Worm (Caenorhabditis elegans) whole organism, midembryonic: ENCODE results near the gene ZC132.9.

ENCODE experiments used
- T22C8.4 ChIP-seq: fragments of 200-800 bp; sonication (Bioruptor generic); IDR thresholded peaks from 2 replicates; pipeline ENCODE4 v1.3.6; 2022; ENCODE audit warnings: missing genetic modification characterization, missing compliant biosample characterization
- cog-1 ChIP-seq: sonication (generic microtip); optimal IDR thresholded peaks from 2 replicates; lab custom pipeline; 2016; ENCODE audit warnings: missing genetic modification characterization, missing compliant biosample characterization
- flt-1 ChIP-seq: fragments of 200-800 bp; sonication (Bioruptor generic); IDR thresholded peaks from 2 replicates; pipeline ENCODE4 v1.3.6; 2022; ENCODE audit warnings: missing genetic modification characterization, missing compliant biosample characterization
- klf-2 ChIP-seq: fragments of 200-800 bp; sonication (Bioruptor generic); conservative IDR thresholded peaks from 2 replicates; pipeline ENCODE4 v1.3.6; 2022; ENCODE audit warnings: missing genetic modification reagents, missing genetic modification characterization, missing compliant biosample characterization
- med-1 ChIP-seq: sonication (generic microtip); optimal IDR thresholded peaks from 2 replicates; lab custom pipeline; 2017; ENCODE audit warnings: missing genetic modification characterization, mild to moderate bottlenecking, missing compliant biosample characterization, antibody characterized with exemption, missing genetic modification reagents; ENCODE audit not compliant: insufficient read depth
- ref-1 ChIP-seq: fragments of 200-800 bp; sonication (Bioruptor generic); conservative IDR thresholded peaks from 2 replicates; pipeline ENCODE4 v1.3.6; 2022; ENCODE audit warnings: missing genetic modification reagents, missing genetic modification characterization, missing compliant biosample characterization
- tab-1 ChIP-seq: fragments of 200-800 bp; sonication (Bioruptor generic); IDR thresholded peaks from 2 replicates; pipeline ENCODE4 v1.3.6; 2022; ENCODE audit warnings: missing genetic modification characterization, missing compliant biosample characterization
- ztf-23 ChIP-seq: fragments of 200-800 bp; sonication (Bioruptor generic); IDR thresholded peaks from 2 replicates; pipeline ENCODE4 v1.3.6; 2022; ENCODE audit warnings: missing genetic modification reagents, missing genetic modification characterization, missing compliant biosample characterization
- ztf-29 ChIP-seq: fragments of 200-800 bp; sonication (Bioruptor generic); IDR thresholded peaks from 2 replicates; pipeline ENCODE4 v1.3.6; 2022; ENCODE audit warnings: missing genetic modification reagents, missing genetic modification characterization, missing compliant biosample characterization

The ZC132.9 gene

DNA sequence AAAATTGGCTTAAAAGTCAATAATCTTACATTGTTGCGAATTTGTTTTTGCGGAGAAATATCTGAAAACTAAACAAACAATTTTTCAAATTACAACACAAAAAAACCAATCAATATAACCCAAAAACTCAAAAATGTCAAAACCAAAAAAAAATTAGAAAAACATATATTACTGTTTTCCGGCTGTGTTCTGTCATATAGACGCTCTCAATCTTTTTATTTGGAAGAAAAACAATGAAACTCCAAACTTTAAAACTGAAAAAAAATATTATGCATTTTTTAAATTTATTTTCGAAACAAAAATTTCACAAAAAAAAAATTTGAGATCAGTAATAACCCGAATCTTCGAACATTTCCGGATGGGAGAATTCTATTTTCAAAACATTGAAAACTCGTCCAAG lies 2.9 kb upstream of the ZC132.9 start, which contains the start of gene R02D1.2:
TSS of gene R02D1.2 (minus strand) at position 101 of the 400 bp plus-strand sequence.
- no peak for TF ChIP-seq flt-1 (GFP tag; lab: Robert Waterston, UW)
- no peak for TF ChIP-seq T22C8.4 (GFP tag; lab: Robert Waterston, UW)
- TF ChIP-seq ref-1 (GFP tag; lab: Robert Waterston, UW), result no peak
- TF ChIP-seq tab-1 (GFP tag; lab: Robert Waterston, UW), result no peak
- no peak for TF ChIP-seq ztf-23 (GFP tag; lab: Robert Waterston, UW)
- TF ChIP-seq ztf-29 (GFP tag; lab: Robert Waterston, UW), result no peak
- no peak for TF ChIP-seq med-1 (GFP tag; lab: Kevin White, UChicago)
- no peak for TF ChIP-seq klf-2 (GFP tag; lab: Robert Waterston, UW)
- TF ChIP-seq cog-1 (tag; lab: Kevin White, UChicago), result no peak

DNA sequence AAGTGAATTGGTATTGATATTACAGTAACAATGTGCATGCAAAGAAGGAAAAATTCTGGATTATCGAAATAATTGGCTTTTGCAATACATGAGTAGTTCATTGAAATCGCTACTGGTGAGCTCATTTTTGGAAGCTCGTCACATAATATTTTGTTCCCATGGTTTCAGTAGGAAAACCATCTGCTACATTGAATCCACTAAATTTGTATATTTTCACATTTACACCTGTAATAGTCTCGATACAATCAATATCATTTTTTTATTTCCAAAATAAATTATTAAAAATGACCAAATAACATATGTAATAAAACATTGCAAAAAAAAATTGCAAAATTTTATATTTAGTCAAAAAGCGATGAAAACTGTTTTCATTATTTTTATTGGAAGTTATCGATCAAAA lies 4.7 kb downstream of the ZC132.9 start, which contains the start of gene srh-192:
TSS of gene srh-192 (minus strand) at position 101 of the 400 bp plus-strand sequence.
- TF ChIP-seq tab-1 (GFP tag; lab: Robert Waterston, UW) (no peak), flt-1 (GFP tag; lab: Robert Waterston, UW) (no peak), med-1 (GFP tag; lab: Kevin White, UChicago) (no peak), T22C8.4 (GFP tag; lab: Robert Waterston, UW) (no peak), klf-2 (GFP tag; lab: Robert Waterston, UW) (no peak)

DNA sequence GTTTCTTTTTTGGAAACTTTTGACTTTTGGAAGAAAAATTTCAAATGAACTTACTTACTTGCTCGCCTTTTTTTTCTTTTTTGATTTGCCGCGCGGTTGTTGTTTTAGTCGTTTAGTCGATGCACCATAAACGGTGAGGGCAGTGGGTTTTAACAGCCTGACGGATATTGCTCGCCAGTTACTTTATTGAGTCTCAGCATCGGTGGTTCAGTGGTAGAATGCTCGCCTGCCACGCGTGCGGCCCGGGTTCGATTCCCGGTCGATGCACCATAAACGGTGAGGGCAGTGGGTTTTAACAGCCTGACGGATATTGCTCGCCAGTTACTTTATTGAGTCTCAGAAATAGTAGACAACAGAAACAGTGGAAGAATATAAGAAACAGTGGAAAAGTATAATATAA lies 9.4 kb downstream of the ZC132.9 start:
- TF ChIP-seq flt-1 (GFP tag; lab: Robert Waterston, UW), result peak; percentile 47; the same call in 1 of the 2 replicates
- 0 out of 2 replicates have a peak, but pooled peaks have one; percentile 26 for TF ChIP-seq T22C8.4 (GFP tag; lab: Robert Waterston, UW)

DNA sequence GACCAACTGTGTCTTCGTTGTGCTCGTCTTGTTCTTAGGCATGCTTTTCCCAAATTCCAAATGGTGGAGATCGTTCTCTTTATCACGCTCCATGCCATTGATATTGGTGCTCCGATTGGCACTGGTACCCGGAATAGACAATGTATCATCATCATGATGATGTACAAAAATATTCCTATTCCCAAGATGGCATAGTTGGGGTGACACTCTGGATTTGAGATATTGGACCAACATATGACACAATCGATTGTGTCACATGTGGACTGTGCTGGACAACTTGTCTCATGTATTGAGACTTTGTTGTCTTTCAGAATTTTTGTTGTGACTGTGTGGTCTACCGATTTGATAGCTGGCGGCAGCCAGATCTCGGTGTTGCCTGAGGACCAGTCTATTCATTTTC lies 15.5 kb downstream of the ZC132.9 start:
- TF ChIP-seq cog-1 (tag; lab: Kevin White, UChicago) (no peak), med-1 (GFP tag; lab: Kevin White, UChicago) (no peak), ztf-23 (GFP tag; lab: Robert Waterston, UW) (no peak), tab-1 (GFP tag; lab: Robert Waterston, UW) (no peak), flt-1 (GFP tag; lab: Robert Waterston, UW) (no peak), ref-1 (GFP tag; lab: Robert Waterston, UW) (no peak), ztf-29 (GFP tag; lab: Robert Waterston, UW) (no peak)

- TF ChIP-seq tab-1 (GFP tag; lab: Robert Waterston, UW) (no peak), ref-1 (GFP tag; lab: Robert Waterston, UW) (no peak), klf-2 (GFP tag; lab: Robert Waterston, UW) (no peak), flt-1 (GFP tag; lab: Robert Waterston, UW) (no peak), cog-1 (tag; lab: Kevin White, UChicago) (no peak), med-1 (GFP tag; lab: Kevin White, UChicago) (no peak), ztf-23 (GFP tag; lab: Robert Waterston, UW) (no peak), ztf-29 (GFP tag; lab: Robert Waterston, UW) (no peak), T22C8.4 (GFP tag; lab: Robert Waterston, UW) (no peak)
Observed at ce11 chrV:4303793-4304192, 16.0 kb downstream of the ZC132.9 start.

ce11 chrV:4302842-4303241 lies 16.9 kb downstream of the ZC132.9 start:
- TF ChIP-seq cog-1 (tag; lab: Kevin White, UChicago) (no peak), ztf-29 (GFP tag; lab: Robert Waterston, UW) (no peak), ref-1 (GFP tag; lab: Robert Waterston, UW) (no peak), ztf-23 (GFP tag; lab: Robert Waterston, UW) (no peak), tab-1 (GFP tag; lab: Robert Waterston, UW) (no peak)

ce11 chrV:4299741-4300140 lies 20.0 kb downstream of the ZC132.9 start, which contains the start of gene ZC132.3:
Gene ZC132.3 (minus strand): TSS chrV:4299841.
- no peak for TF ChIP-seq cog-1 (tag; lab: Kevin White, UChicago)
- TF ChIP-seq flt-1 (GFP tag; lab: Robert Waterston, UW), result no peak
- no peak for TF ChIP-seq ref-1 (GFP tag; lab: Robert Waterston, UW)

DNA sequence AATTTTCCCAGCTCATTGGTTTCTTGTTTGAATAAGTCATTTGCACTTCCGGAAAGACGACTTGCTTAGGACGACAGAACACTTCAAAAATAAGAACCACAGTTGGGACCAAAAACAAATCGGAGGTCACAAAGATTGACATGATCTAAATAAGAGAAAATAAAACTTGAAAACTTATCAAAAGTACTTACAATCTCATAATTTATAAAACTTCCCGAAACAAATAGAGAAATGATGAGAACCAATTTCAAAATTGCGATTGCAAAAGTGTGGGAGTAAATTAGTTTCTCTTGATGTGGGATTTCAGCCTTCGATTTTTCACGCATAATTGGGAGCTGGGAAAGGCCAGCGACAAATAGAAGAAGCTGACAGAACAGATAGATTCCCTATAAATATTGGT lies 21.2 kb downstream of the ZC132.9 start, which contains the start of gene ZC132.11:
TSS of gene ZC132.11 (minus strand) at position 101 of the 400 bp plus-strand sequence.
- TF ChIP-seq ztf-29 (GFP tag; lab: Robert Waterston, UW) (no peak), tab-1 (GFP tag; lab: Robert Waterston, UW) (no peak), ztf-23 (GFP tag; lab: Robert Waterston, UW) (no peak), cog-1 (tag; lab: Kevin White, UChicago) (no peak), ref-1 (GFP tag; lab: Robert Waterston, UW) (no peak), flt-1 (GFP tag; lab: Robert Waterston, UW) (no peak), med-1 (GFP tag; lab: Kevin White, UChicago) (no peak), T22C8.4 (GFP tag; lab: Robert Waterston, UW) (no peak), klf-2 (GFP tag; lab: Robert Waterston, UW) (no peak)

- no peak for TF ChIP-seq flt-1 (GFP tag; lab: Robert Waterston, UW)
- TF ChIP-seq klf-2 (GFP tag; lab: Robert Waterston, UW), result no peak
- TF ChIP-seq ztf-29 (GFP tag; lab: Robert Waterston, UW), result no peak
- no peak for TF ChIP-seq tab-1 (GFP tag; lab: Robert Waterston, UW)
- TF ChIP-seq ref-1 (GFP tag; lab: Robert Waterston, UW), result no peak
- TF ChIP-seq ztf-23 (GFP tag; lab: Robert Waterston, UW), result no peak
- no peak for TF ChIP-seq med-1 (GFP tag; lab: Kevin White, UChicago)
- no peak for TF ChIP-seq cog-1 (tag; lab: Kevin White, UChicago)
- no peak for TF ChIP-seq T22C8.4 (GFP tag; lab: Robert Waterston, UW)
Observed at ce11 chrV:4295920-4296319, 23.8 kb downstream of the ZC132.9 start, which contains the start of gene F47D2.11. Gene F47D2.11 (minus strand): TSS chrV:4296020.
